Fruit fly (Drosophila melanogaster): ENCODE data around the gene Non2.

The Non2 gene

DNA sequence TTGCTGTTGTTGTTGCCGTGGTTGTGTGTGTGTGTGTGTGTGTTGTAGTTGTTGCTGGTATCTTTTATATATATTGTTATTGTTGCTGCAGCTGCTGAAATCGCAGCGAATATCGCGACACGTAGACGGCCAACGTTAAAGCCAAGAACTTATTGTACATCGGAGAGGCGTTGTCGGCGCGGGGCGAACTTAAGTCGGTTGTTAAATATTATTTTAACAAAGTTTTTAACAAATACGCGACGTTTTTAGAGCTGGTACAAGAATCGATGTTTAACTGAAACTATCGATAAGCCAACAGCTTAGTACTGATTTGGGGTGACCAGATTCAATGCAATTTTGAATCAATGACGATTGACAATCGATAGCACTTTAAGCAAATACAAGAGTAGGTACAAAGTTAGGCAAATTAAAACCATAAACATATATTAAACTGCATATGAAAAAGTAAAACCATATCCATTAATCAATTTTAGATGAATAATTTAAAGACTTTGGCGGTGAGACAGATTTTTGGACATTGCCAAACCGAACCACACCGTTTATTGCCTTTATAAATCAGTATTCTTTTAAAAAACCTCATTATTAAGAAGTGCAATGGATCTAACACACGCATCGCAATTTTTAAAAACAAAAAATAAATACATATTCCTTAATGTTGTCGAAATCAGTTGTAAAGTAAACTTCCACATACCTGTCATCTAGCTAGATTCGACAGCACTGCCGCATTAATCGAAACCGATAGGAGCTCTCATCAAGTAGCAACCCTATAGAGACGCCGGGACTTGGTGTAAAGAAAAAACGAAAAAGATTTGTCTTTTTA is at the start of gene Non2, which contains the start of gene Mrtf (continued):
- TF ChIP-seq hb (GFP tag; IDR thresholded peaks at IDR 0.05; ENCODE audit: partially characterized antibody) (peak; percentile 79; the same call in 2 of the 3 replicates), corto (GFP tag; optimal IDR thresholded peaks at IDR 0.05) (no peak), CG3065 (GFP tag; optimal IDR thresholded peaks at IDR 0.05) (no peak), trem (tag; optimal IDR thresholded peaks at IDR 0.05) (peak; percentile 44), Spps (tag; optimal IDR thresholded peaks at IDR 0.05) (peak; percentile 1), ems (GFP tag; optimal IDR thresholded peaks at IDR 0.05) (peak; percentile 50), phol (tag; optimal IDR thresholded peaks at IDR 0.05) (peak; percentile 56), Sin3A (optimal IDR thresholded peaks at IDR 0.05) (peak; percentile 42), chn (GFP tag; optimal IDR thresholded peaks at IDR 0.05) (peak; percentile 55), shn (GFP tag; optimal IDR thresholded peaks at IDR 0.05) (peak; percentile 65), gsb (GFP tag; IDR thresholded peaks at IDR 0.05) (0 out of 2 replicates have a peak, but pooled peaks have one; percentile 16), ham (GFP tag; IDR thresholded peaks at IDR 0.05) (no peak), CG17802 (tag; optimal IDR thresholded peaks at IDR 0.05) (no peak), esg (GFP tag; conservative IDR thresholded peaks at IDR 0.05) (no peak), CG3847 (GFP tag; IDR thresholded peaks at IDR 0.05) (peak; percentile 57; the same call in 1 of the 2 replicates), CG31365 (tag; optimal IDR thresholded peaks at IDR 0.05) (no peak), jumu (GFP tag; optimal IDR thresholded peaks at IDR 0.05) (peak; percentile 59), chinmo (GFP tag; IDR thresholded peaks at IDR 0.05; ENCODE audit: partially characterized antibody) (peak; percentile 75; the same call in 1 of the 4 replicates), Mrtf (GFP tag; IDR thresholded peaks at IDR 0.05) (peak; percentile 73), Nf-YB (GFP tag; optimal IDR thresholded peaks at IDR 0.05) (peak; percentile 26), mld (GFP tag; IDR thresholded peaks at IDR 0.05; ENCODE audit: partially characterized antibody) (peak; percentile 83), Atf3 (GFP tag; optimal IDR thresholded peaks at IDR 0.05) (peak; percentile 59), CG12155 (GFP tag; optimal IDR thresholded peaks at IDR 0.05) (peak; percentile 57), lola (GFP tag; optimal IDR thresholded peaks at IDR 0.05) (peak in 1 of 3 experiments; percentile 60), CG18262 (tag; optimal IDR thresholded peaks at IDR 0.05) (peak; percentile 62), Six4 (GFP tag; optimal IDR thresholded peaks at IDR 0.05) (peak; percentile 50), dm (GFP tag; optimal IDR thresholded peaks at IDR 0.05) (peak; percentile 40), D (optimal IDR thresholded peaks at IDR 0.05) (no peak), D (GFP tag; optimal IDR thresholded peaks at IDR 0.05) (peak; percentile 26), MTF-1 (GFP tag; optimal IDR thresholded peaks at IDR 0.05; ENCODE audit: borderline replicate concordance) (no peak), sqz (GFP tag; optimal IDR thresholded peaks at IDR 0.05) (no peak), CG15696 (tag; optimal IDR thresholded peaks at IDR 0.05) (peak; percentile 67), sob (GFP tag; IDR thresholded peaks at IDR 0.05) (peak; percentile 58; the same call in 1 of the 2 replicates), sug (tag; optimal IDR thresholded peaks at IDR 0.05) (peak; percentile 55), CG7963 (GFP tag; IDR thresholded peaks at IDR 0.05; ENCODE audit: partially characterized antibody) (peak; percentile 67), Xbp1 (GFP tag; optimal IDR thresholded peaks at IDR 0.05) (peak; percentile 75), cato (GFP tag; optimal IDR thresholded peaks at IDR 0.05; ENCODE audit: borderline replicate concordance) (peak; percentile 37), eyg (GFP tag; optimal IDR thresholded peaks at IDR 0.05) (peak; percentile 11), CG9817 (tag; optimal IDR thresholded peaks at IDR 0.05) (peak; percentile 60), CG10462 (GFP tag; optimal IDR thresholded peaks at IDR 0.05) (peak; percentile 29), CG16779 (GFP tag; IDR thresholded peaks at IDR 0.05) (0 out of 2 replicates have a peak, but pooled peaks have one; percentile 5), fd3F (GFP tag; optimal IDR thresholded peaks at IDR 0.05) (peak; percentile 45), Deaf1 (tag; optimal IDR thresholded peaks at IDR 0.05) (peak; percentile 21), CG2678 (tag; optimal IDR thresholded peaks at IDR 0.05) (peak; percentile 66), E2f1 (GFP tag; IDR thresholded peaks at IDR 0.05) (0 out of 2 replicates have a peak, but pooled peaks have one; percentile 10), kni (GFP tag; optimal IDR thresholded peaks at IDR 0.05) (peak; percentile 21), CG11696 (GFP tag; IDR thresholded peaks at IDR 0.05) (0 out of 2 replicates have a peak, but pooled peaks have one; percentile 14), Ets97D (GFP tag; optimal IDR thresholded peaks at IDR 0.05) (peak; percentile 62)

Measured in whole organism, embryonic.